Worm (Caenorhabditis elegans) whole organism, L3 larva: ENCODE data around the gene tbh-1.

Experiments
- R02D3.7 ChIP-seq: fragments of 150-350 bp; optimal IDR thresholded peaks from 2 replicates; lab custom pipeline; 2014; ENCODE audit warnings: missing biosample characterization, missing genetic modification characterization
- ama-1 ChIP-seq: fragments of 150-350 bp; optimal IDR thresholded peaks from 2 replicates; lab custom pipeline; 2018
- ceh-28 ChIP-seq: fragments of 150-350 bp; optimal IDR thresholded peaks from 2 replicates; lab custom pipeline; 2014; ENCODE audit warnings: missing biosample characterization, missing genetic modification reagents, missing genetic modification characterization
- ceh-82 ChIP-seq: fragments of 150-350 bp; optimal IDR thresholded peaks from 2 replicates; lab custom pipeline; 2014; ENCODE audit warnings: missing biosample characterization, missing genetic modification characterization
- daf-12 ChIP-seq: fragments of 150-350 bp; optimal IDR thresholded peaks from 2 replicates; lab custom pipeline; 2014; ENCODE audit warnings: missing biosample characterization, missing genetic modification reagents, missing genetic modification characterization
- egl-5 ChIP-seq: fragments of 150-350 bp; optimal IDR thresholded peaks from 2 replicates; lab custom pipeline; 2017; ENCODE audit warnings: missing biosample characterization, missing genetic modification reagents, missing genetic modification characterization, inconsistent platforms
- elt-1 ChIP-seq: fragments of 150-350 bp; optimal IDR thresholded peaks from 2 replicates; lab custom pipeline; 2014; ENCODE audit warnings: missing biosample characterization, missing genetic modification characterization
- elt-2 ChIP-seq: sonication (generic microtip); optimal IDR thresholded peaks from 2 replicates; lab custom pipeline; 2016; ENCODE audit warnings: missing genetic modification reagents, mild to moderate bottlenecking, missing genetic modification characterization, missing compliant biosample characterization
- elt-3 ChIP-seq, 3 experiments: fragments of 150-350 bp in 1 of 3; sonication (generic microtip) in 2 of 3; optimal IDR thresholded peaks; 2 replicates in 2 of 3; 4 replicates in 1 of 3; lab custom pipeline; 2014 to 2017; ENCODE audit warnings: missing biosample characterization in 3 of 3, missing genetic modification characterization in 3 of 3
- eor-1 ChIP-seq, 2 experiments: fragments of 150-350 bp; optimal IDR thresholded peaks; 2 replicates each; lab custom pipeline; 2014 to 2018; ENCODE audit warnings: missing biosample characterization in 2 of 2, missing genetic modification characterization in 2 of 2
- fkh-10 ChIP-seq: sonication (generic microtip); optimal IDR thresholded peaks from 2 replicates; lab custom pipeline; 2017; ENCODE audit warnings: missing biosample characterization, missing genetic modification reagents, missing genetic modification characterization
- fkh-2 ChIP-seq: fragments of 150-350 bp; optimal IDR thresholded peaks from 2 replicates; lab custom pipeline; 2014; ENCODE audit warnings: missing biosample characterization, missing genetic modification reagents, missing genetic modification characterization
- fos-1 ChIP-seq: fragments of 150-350 bp; optimal IDR thresholded peaks from 2 replicates; lab custom pipeline; 2014; ENCODE audit warnings: missing biosample characterization, missing genetic modification characterization
- hmg-11 ChIP-seq: sonication (generic microtip); optimal IDR thresholded peaks from 2 replicates; lab custom pipeline; 2016; ENCODE audit warnings: missing genetic modification characterization, missing compliant biosample characterization
- lin-15B ChIP-seq: fragments of 150-350 bp; optimal IDR thresholded peaks from 2 replicates; lab custom pipeline; 2014; ENCODE audit warnings: missing biosample characterization, missing genetic modification characterization
- lin-39 ChIP-seq: fragments of 150-350 bp; optimal IDR thresholded peaks from 2 replicates; lab custom pipeline; 2018; ENCODE audit warnings: missing biosample characterization, missing genetic modification reagents, missing genetic modification characterization
- lsy-12 ChIP-seq: sonication (generic microtip); optimal IDR thresholded peaks from 2 replicates; lab custom pipeline; 2016; ENCODE audit warnings: mild to moderate bottlenecking, missing genetic modification characterization, missing compliant biosample characterization
- mdl-1 ChIP-seq: fragments of 150-350 bp; optimal IDR thresholded peaks from 2 replicates; lab custom pipeline; 2014; ENCODE audit warnings: missing biosample characterization, missing genetic modification characterization
- nfya-1 ChIP-seq: sonication (generic microtip); optimal IDR thresholded peaks from 2 replicates; lab custom pipeline; 2017; ENCODE audit warnings: missing genetic modification characterization, mild to moderate bottlenecking, missing compliant biosample characterization, antibody characterized with exemption, moderate library complexity; ENCODE audit not compliant: insufficient read depth
- nhr-11 ChIP-seq: fragments of 150-350 bp; optimal IDR thresholded peaks from 2 replicates; lab custom pipeline; 2014; ENCODE audit warnings: missing biosample characterization, missing genetic modification characterization
- nhr-12 ChIP-seq: fragments of 150-350 bp; optimal IDR thresholded peaks from 2 replicates; lab custom pipeline; 2014; ENCODE audit warnings: missing biosample characterization, missing genetic modification characterization
- nhr-23 ChIP-seq: fragments of 150-350 bp; optimal IDR thresholded peaks from 2 replicates; lab custom pipeline; 2014; ENCODE audit warnings: missing biosample characterization, missing genetic modification reagents, missing genetic modification characterization
- nhr-237 ChIP-seq: fragments of 150-350 bp; optimal IDR thresholded peaks from 2 replicates; lab custom pipeline; 2014; ENCODE audit warnings: missing biosample characterization, missing genetic modification characterization
- nhr-25 ChIP-seq: sonication (generic microtip); optimal IDR thresholded peaks from 2 replicates; lab custom pipeline; 2017; ENCODE audit warnings: missing biosample characterization, missing genetic modification characterization
- nhr-43 ChIP-seq: sonication (generic microtip); optimal IDR thresholded peaks from 2 replicates; lab custom pipeline; 2016; ENCODE audit warnings: mild to moderate bottlenecking, missing genetic modification characterization, missing compliant biosample characterization; ENCODE audit not compliant: poor library complexity, severe bottlenecking
- nhr-76 ChIP-seq: fragments of 150-350 bp; sonication (generic microtip); optimal IDR thresholded peaks from 5 replicates; lab custom pipeline; 2014; ENCODE audit warnings: missing biosample characterization, missing genetic modification characterization
- nhr-77 ChIP-seq: fragments of 150-350 bp; optimal IDR thresholded peaks from 2 replicates; lab custom pipeline; 2014; ENCODE audit warnings: missing biosample characterization, missing genetic modification characterization
- pha-4 ChIP-seq: fragments of 150-350 bp; optimal IDR thresholded peaks from 2 replicates; lab custom pipeline; 2014; ENCODE audit warnings: missing biosample characterization, missing genetic modification reagents, missing genetic modification characterization
- pqm-1 ChIP-seq: fragments of 150-350 bp; optimal IDR thresholded peaks from 2 replicates; lab custom pipeline; 2017; ENCODE audit warnings: missing biosample characterization, missing genetic modification characterization, inconsistent platforms
- sea-2 ChIP-seq: fragments of 150-350 bp; sonication (generic microtip); optimal IDR thresholded peaks from 4 replicates; lab custom pipeline; 2014; ENCODE audit warnings: missing biosample characterization, missing genetic modification reagents, missing genetic modification characterization
- skn-1 ChIP-seq: fragments of 150-350 bp; optimal IDR thresholded peaks from 2 replicates; lab custom pipeline; 2014; ENCODE audit warnings: missing biosample characterization, missing genetic modification characterization
- tbx-2 ChIP-seq: sonication (generic microtip); optimal IDR thresholded peaks from 2 replicates; lab custom pipeline; 2016; ENCODE audit warnings: mild to moderate bottlenecking, missing genetic modification characterization, missing compliant biosample characterization
- unc-39 ChIP-seq: sonication (generic microtip); optimal IDR thresholded peaks from 4 replicates; lab custom pipeline; 2017; ENCODE audit warnings: missing biosample characterization, missing genetic modification characterization
- unc-62 ChIP-seq: fragments of 150-350 bp; sonication (generic microtip); optimal IDR thresholded peaks from 4 replicates; lab custom pipeline; 2014; ENCODE audit warnings: missing biosample characterization, missing genetic modification reagents, missing genetic modification characterization
- zag-1 ChIP-seq: fragments of 150-350 bp; optimal IDR thresholded peaks from 2 replicates; lab custom pipeline; 2014; ENCODE audit warnings: missing biosample characterization, missing genetic modification characterization
- ztf-4 ChIP-seq: fragments of 150-350 bp; optimal IDR thresholded peaks from 2 replicates; lab custom pipeline; 2014; ENCODE audit warnings: missing biosample characterization, missing genetic modification characterization

The tbh-1 gene

DNA sequence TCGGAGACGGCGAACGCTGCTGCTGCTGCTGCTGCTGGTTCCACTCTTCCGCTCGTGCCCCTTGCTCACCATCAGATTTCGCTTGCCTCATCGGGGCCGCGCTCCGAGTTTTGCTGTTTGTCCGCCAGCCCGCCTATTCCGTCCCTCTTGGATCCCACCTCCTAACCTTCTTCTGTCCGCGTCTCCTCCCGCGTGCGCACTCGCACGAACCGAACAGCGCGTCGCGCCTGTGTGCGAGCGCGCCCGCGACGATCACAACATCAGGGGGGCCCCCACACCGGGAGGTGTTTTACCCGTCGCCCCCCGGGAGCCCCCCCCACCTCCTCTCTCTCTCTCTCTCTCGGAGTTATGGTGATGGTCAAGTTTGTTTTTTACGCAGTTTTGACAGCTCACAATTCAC, 11.1 kb upstream of the tbh-1 start:
- TF ChIP-seq ztf-4 (tag; lab: Kevin White, UChicago) = no peak
- TF ChIP-seq lin-39 (tag; lab: Kevin White, UChicago) = peak; percentile 10
- TF ChIP-seq daf-12 (tag; lab: Kevin White, UChicago) = no peak
- no peak for TF ChIP-seq zag-1 (tag; lab: Kevin White, UChicago)
- TF ChIP-seq fkh-2 (tag; lab: Kevin White, UChicago) = no peak

DNA sequence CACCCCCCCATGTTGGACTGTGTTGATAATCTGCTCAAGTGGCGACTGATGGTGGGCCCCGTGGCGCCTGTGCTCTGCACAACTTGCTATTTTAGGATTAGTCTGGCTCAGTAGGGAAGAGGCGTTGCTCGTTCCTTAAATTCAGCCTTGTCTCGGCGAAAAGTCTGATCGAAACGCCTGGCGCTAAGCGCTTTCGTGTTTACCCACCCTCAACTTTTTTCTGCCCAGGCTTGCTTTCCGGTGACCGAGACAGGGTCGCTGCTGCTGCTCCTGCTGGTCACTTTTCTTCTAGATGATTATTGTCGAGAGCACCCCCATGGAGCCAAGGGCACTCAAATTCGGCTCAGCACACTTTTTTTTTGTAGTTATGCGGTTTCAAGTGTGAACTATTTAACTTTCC, 9.9 kb upstream of the tbh-1 start:
- TF ChIP-seq pqm-1 (tag; lab: Kevin White, UChicago) (no peak), nhr-77 (tag; lab: Kevin White, UChicago) (no peak), nhr-76 (no peak), fos-1 (tag; lab: Kevin White, UChicago) (no peak), mdl-1 (no peak), zag-1 (tag; lab: Kevin White, UChicago) (no peak), nfya-1 (tag; lab: Kevin White, UChicago) (no peak), sea-2 (GFP tag; lab: Kevin White, UChicago) (no peak), nhr-12 (no peak)

DNA sequence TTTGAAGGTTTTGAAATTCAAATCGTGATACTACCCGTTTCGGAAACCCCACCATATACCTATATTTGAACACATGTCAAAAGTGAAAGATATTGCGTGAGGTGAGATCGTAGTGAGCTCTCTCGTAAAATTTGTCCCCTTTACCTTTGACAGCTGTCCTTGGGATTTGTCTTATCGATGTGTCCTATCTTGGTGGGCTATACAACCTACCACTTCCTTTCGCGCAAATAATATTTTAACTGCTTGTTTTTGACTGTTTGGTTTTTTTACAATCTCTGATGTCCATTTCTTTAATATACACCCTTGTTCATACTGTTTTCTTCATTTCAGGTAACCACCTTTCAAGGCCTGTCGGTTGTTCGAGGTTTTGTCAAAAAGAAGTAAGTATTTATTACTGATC, 5.0 kb upstream of the tbh-1 start, which contains the start of gene eat-20:
TSS of gene eat-20 (plus strand) at position 331 of the 400 bp plus-strand sequence.
- TF ChIP-seq ceh-28 (tag; lab: Kevin White, UChicago) (no peak), nhr-23 (tag; lab: Kevin White, UChicago) (peak; percentile 27), lin-39 (tag; lab: Kevin White, UChicago) (no peak), lin-15B (tag; lab: Kevin White, UChicago) (no peak), hmg-11 (no peak), skn-1 (tag; lab: Kevin White, UChicago) (no peak), nhr-77 (tag; lab: Kevin White, UChicago) (no peak), pqm-1 (tag; lab: Kevin White, UChicago) (no peak), nhr-25 (peak; percentile 46)

DNA sequence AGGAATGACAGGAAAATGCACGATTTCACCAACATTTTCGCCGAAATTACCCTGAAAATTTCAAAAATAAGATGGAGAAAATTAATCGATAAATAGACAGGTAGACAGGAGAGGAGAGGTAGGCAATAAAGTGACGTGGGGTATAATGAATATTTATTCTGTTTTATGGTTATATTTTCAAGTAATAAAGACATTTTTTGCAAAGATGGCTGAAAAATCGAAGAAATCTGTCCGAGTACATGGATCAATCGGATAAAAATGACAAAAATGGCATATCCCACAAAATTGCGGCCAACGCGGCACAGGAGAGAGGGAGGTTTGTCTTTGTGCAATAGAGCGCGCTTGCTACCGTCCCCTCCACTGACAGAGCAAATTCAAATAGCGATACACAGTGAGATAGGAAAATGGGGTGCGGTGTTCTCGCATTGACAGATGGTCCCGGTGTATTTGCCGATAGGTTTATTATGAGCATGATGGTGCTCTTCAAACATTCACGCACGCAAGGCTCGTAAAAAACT, 3.2 kb upstream of the tbh-1 start, which contains the start of gene zipt-7.2:
TSS of gene zipt-7.2 (minus strand) at position 51 of the 518 bp plus-strand sequence.
- TF ChIP-seq lin-39 (tag; lab: Kevin White, UChicago) = peak; percentile 59
- TF ChIP-seq unc-39 (tag; lab: Kevin White, UChicago) = no peak
- TF ChIP-seq R02D3.7 (tag; lab: Kevin White, UChicago) = no peak
- TF ChIP-seq fkh-10 = no peak
- peak; percentile 36 for TF ChIP-seq hmg-11
- TF ChIP-seq ceh-28 (tag; lab: Kevin White, UChicago) = peak; percentile 6
- TF ChIP-seq lin-15B (tag; lab: Kevin White, UChicago) = peak; percentile 41
- no peak for TF ChIP-seq ama-1 (lab: Kevin White, UChicago)
- TF ChIP-seq daf-12 (tag; lab: Kevin White, UChicago) = no peak

DNA sequence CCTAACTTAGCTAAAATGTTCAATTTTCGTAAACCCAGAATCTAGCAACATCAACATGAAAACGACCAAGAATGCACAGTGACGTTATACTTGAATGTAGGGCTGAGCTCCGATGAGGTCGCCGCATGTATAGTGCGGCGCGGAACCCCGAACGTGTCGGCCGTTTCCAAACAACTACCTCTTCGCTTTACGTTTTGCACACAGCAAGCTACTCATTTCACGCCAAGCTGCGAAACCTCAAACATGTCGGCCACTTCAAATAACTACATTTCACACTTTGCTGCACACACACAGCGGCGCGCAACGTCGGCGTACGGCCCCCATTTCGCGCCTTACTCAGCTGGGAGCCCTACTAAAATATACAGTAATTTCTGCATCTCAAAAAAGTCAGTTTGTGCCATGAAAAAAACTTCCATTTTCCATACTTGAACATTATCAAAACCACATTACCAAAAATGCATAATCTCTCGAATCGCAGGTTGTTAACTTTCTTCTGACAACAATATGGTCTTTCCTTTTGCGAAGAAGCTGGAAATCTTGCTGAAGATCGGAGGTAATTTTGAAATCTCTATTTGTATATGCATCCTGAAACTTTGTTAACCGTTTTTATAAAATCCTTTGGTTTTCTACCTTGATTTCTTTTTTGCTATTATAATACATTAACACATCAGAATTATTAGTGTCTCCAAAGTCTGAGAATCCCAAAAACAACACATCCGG, 2.1 kb downstream of the tbh-1 start, which contains the start of gene H13N06.7:
TSS of gene H13N06.7 (plus strand) at position 670 of the 720 bp plus-strand sequence.
- TF ChIP-seq eor-1 (tag; optimal IDR thresholded peaks at IDR 0.05; lab: Kevin White, UChicago) (no peak), fos-1 (tag; lab: Kevin White, UChicago) (no peak), lin-15B (tag; lab: Kevin White, UChicago) (no peak)

DNA sequence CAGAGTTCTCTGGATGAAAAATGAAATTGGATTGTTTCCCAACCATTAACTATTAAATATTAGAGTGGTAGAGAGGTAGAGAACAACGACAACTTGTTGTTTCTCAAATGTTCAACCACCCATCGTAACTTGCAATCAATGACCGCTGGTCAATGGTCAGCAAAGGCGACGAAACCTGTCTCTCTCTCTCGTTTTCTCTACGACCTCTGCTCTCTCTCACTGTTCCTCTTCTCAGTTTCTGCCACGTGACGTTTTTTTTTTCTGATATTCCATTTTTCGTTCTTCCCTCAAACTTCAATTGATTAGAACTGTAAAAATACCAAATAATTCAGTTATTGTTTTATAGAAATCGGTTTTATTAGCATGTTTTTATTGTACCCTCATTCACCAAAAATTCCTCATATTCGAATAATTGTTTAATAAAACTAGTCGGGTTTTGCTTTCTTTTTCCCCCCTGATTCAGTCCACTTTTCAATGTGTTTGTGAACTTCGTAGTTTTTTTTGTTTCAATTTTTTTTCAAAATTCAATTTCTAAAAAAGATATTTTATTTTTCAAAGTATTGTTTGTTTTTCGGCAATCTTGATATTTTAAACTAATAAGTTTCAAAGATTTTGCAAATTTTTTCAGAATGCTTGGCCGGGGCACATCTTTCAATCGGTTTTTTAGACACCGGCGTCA, 7.6 kb downstream of the tbh-1 start, which contains the start of gene suox-1:
TSS of gene suox-1 (plus strand) at position 629 of the 679 bp plus-strand sequence.
- TF ChIP-seq unc-62 (GFP tag; lab: Kevin White, UChicago) (no peak), nhr-23 (tag; lab: Kevin White, UChicago) (peak; percentile 73), tbx-2 (no peak), nfya-1 (tag; lab: Kevin White, UChicago) (peak; percentile 36), ztf-4 (tag; lab: Kevin White, UChicago) (no peak), pha-4 (peak; percentile 14), sea-2 (GFP tag; lab: Kevin White, UChicago) (no peak), nhr-237 (tag; lab: Kevin White, UChicago) (no peak), zag-1 (tag; lab: Kevin White, UChicago) (no peak), eor-1 (tag; optimal IDR thresholded peaks at IDR 0.05; lab: Kevin White, UChicago) (no peak), elt-1 (tag; lab: Kevin White, UChicago) (no peak), nhr-43 (tag; lab: Kevin White, UChicago) (peak; percentile 47), egl-5 (tag; lab: Kevin White, UChicago) (no peak), mdl-1 (peak; percentile 45), elt-3 (tag; optimal IDR thresholded peaks at IDR 0.05; lab: Kevin White, UChicago) (no peak), ama-1 (lab: Kevin White, UChicago) (peak; percentile 48), lsy-12 (peak; percentile 3), ceh-28 (tag; lab: Kevin White, UChicago) (no peak), fkh-10 (no peak), R02D3.7 (tag; lab: Kevin White, UChicago) (no peak), pqm-1 (tag; lab: Kevin White, UChicago) (no peak), elt-2 (tag; lab: Kevin White, UChicago) (peak; percentile 16), unc-39 (tag; lab: Kevin White, UChicago) (no peak), nhr-11 (no peak), ceh-82 (tag; lab: Kevin White, UChicago) (no peak), lin-39 (tag; lab: Kevin White, UChicago) (peak; percentile 45)
